Worm (Caenorhabditis elegans): ENCODE data around the gene gen-1.

Gene gen-1

ce11 chrIII:6264447-6264846 lies 16.5 kb upstream of the gen-1 start, which contains the start of gene srg-5:
Gene srg-5, minus strand, starts transcription at chrIII:6264547.
- TF ChIP-seq unc-62 (GFP tag; optimal IDR thresholded peaks at IDR 0.05), result no peak

- TF ChIP-seq unc-62 (GFP tag; optimal IDR thresholded peaks at IDR 0.05), result no peak
Observed at ce11 chrIII:6261985-6262384, 14.0 kb upstream of the gen-1 start, which contains the start of gene srg-4. Gene srg-4, minus strand, starts transcription at chrIII:6262085.

DNA sequence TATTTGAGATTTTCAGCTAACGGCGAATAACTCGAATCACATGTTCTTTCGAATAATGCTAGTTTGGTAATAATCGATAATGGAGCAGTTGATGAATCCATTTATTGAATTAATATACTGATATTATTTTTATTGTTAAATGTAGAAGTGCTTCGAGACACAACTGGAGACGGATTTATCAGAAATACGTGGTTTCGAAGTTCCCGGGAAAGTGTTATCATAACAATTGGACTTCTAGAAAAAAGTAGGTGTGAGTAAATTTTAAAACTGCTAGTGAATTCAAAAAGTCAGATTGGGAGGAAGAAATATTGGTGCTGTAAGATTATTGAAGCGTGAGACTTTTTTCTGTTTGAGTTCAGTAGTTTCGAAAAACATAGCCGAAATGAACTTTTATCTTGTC lies 12.2 kb upstream of the gen-1 start, which contains the start of gene srg-2:
Gene srg-2 (minus strand): TSS at position 101 of the 400 bp plus-strand sequence.
- no peak for TF ChIP-seq unc-62 (GFP tag; optimal IDR thresholded peaks at IDR 0.05)

DNA sequence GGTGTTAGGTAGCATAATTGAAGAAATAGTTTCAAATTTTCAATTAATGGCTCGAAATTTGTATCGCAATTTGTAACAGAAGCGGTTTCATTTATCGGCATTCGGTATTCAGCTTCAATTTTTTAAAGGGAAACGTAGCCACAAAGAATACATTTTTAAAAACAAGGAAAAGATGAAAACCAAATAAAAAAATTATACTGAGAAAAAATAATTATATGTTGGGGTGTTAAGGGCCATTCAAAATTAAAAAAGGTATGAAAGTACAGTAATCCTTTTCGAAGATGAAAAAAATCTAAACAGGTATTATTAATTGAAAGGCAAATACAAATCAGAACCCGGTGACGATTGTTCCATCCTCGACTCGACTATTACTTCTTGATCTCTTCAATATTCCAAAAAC lies 10.3 kb upstream of the gen-1 start, which contains the start of gene srg-1:
Gene srg-1 (minus strand): TSS at position 101 of the 400 bp plus-strand sequence.
- TF ChIP-seq unc-62 (GFP tag; optimal IDR thresholded peaks at IDR 0.05), result no peak

DNA sequence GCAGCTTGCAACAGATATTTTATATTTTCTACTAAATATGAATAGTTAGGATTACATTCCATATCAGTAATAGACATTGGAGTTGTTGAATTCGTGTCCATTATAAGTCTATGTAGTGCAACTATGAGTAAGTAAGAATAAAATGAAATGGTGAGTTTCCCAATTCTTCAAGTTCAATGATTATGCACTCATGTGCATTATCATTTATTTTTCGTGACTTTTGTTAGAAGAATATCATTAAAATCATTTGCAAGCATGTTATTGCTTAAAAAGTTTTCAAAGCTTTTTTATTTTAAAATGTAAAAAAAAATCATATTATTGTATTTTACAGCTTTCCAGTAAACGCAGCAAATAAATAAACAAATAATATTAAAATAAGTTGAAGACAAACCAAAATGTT lies 8.7 kb upstream of the gen-1 start, which contains the start of gene srg-9:
Gene srg-9 (minus strand): TSS at position 101 of the 400 bp plus-strand sequence.
- no peak for TF ChIP-seq unc-62 (GFP tag; optimal IDR thresholded peaks at IDR 0.05)

ce11 chrIII:6254737-6255136 lies 6.8 kb upstream of the gen-1 start, which contains the start of gene srg-8:
Gene srg-8, minus strand, starts transcription at chrIII:6254837.
- no peak for TF ChIP-seq unc-62 (GFP tag; optimal IDR thresholded peaks at IDR 0.05)

ce11 chrIII:6251511-6251910 lies 3.6 kb upstream of the gen-1 start, which contains the start of gene amdh-1:
Gene amdh-1, plus strand, starts transcription at chrIII:6251811.
- TF ChIP-seq unc-62 (GFP tag; optimal IDR thresholded peaks at IDR 0.05), result no peak

ce11 chrIII:6245728-6246127 lies 2.2 kb downstream of the gen-1 start, which contains the start of gene bcas-2:
Gene bcas-2, minus strand, starts transcription at chrIII:6245828.
- no peak for TF ChIP-seq unc-62 (GFP tag; optimal IDR thresholded peaks at IDR 0.05)

DNA sequence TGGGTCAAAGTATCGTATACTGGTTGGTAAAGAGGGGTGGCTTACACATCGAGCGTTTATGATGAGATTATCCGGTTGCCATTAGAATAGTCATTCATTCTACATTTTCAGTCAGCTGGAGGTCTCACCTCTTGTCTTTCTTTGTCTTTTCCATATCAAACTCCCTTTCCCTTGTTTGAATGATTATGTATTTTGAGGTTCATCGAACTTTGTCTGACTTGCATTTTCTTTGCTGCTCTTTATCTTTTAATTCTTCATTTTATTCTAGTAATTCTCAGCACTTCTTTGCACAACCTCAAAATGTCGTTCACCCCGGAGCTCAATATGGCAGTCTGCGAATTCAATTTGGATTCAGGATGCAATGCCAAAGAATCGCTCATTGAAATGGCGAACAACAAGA lies 7.4 kb downstream of the gen-1 start, which contains the start of gene T12A2.3:
Gene T12A2.3 (plus strand): TSS at position 301 of the 400 bp plus-strand sequence.
- no peak for TF ChIP-seq unc-62 (GFP tag; optimal IDR thresholded peaks at IDR 0.05)

DNA sequence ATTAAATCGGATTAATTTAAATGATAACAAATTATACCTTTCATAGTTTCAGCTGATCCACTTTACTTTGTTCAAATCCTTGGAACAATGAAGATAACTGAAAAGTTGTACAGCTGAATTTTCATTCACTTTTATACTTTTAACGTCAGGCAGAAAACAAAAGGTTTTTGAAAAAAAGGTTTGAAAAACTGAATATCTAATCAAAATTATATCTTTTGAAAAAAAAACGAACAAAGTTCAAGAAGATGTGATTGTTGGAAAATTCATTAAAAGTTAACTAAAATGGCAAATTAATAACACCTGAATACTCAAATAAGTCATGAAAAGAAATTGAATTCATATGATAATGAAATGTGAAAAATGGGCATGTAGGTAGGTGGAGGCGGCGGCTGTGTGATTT lies 11.3 kb downstream of the gen-1 start, which contains the start of gene T12A2.21:
Gene T12A2.21 (minus strand): TSS at position 101 of the 400 bp plus-strand sequence.
- no peak for TF ChIP-seq unc-62 (GFP tag; optimal IDR thresholded peaks at IDR 0.05)

DNA sequence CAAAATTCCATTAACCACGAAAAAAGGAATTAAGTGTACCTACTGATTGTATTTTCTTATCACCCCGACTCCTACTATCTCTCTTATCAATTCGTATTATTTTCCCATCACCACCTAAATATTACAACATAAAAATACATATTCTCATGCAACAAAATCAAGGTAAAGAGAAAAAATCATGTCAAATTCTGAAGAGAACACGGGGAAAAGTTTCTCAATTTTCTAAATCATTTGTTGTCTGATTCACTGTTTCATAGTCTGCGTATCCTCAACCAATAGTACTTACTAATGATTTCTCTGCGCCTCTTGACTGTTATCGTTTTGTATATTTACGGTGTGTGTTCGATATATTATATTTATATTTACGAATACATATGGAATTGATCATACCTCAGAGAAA lies 16.1 kb downstream of the gen-1 start:
- no peak for TF ChIP-seq unc-62 (GFP tag; optimal IDR thresholded peaks at IDR 0.05)

DNA sequence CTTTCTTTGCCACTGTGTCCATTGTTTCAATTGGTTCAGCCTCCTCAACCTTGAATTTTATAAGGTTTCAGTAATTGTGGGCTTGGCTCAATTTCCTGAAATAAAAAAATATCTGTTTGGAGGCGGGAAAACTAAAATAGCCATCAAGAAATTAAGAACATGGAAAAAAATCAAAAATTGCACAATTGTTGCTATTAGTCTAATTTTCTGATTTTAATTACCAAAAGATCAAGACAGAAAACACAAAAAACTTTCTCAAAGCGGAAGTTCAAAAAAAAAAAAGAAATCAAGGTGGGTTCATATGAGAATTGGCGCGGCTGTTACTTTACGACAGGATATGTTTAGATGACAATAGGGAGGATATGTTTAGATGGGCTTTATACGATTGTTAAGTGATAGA lies 17.1 kb downstream of the gen-1 start, which contains the start of gene esyt-2:
Gene esyt-2 (minus strand): TSS at position 101 of the 400 bp plus-strand sequence.
- TF ChIP-seq unc-62 (GFP tag; optimal IDR thresholded peaks at IDR 0.05), result no peak

ce11 chrIII:6221403-6221802 lies 26.6 kb downstream of the gen-1 start:
- no peak for TF ChIP-seq unc-62 (GFP tag; optimal IDR thresholded peaks at IDR 0.05)

DNA sequence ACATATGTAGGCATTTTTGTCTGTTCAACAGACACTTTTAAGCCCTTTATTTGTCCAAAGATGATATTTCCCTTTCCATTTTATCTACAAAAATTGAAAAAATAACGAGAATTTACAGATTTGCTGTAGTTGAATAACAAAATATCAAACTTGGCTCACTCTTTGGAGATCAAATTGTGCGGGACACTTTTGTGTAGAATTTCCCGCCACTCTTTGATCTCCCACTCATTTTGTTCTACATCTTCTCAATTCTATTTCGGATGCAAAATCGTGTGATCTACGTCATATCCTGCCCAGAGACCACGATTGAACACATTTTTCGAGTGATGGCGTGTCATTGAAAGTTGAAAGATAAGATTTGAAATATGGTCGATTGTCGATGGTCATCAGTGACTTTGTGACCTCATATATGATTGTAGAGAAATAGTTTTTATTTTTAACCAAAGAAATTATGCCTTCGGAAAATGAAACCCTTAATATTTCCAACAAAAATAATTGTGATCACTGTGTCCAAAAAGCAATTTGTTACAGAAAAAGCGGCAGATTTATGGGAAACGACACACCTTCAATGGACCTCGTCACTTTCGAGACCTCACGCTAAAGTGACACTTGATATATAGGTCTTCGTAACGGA lies 31.0 kb downstream of the gen-1 start, which contains the start of gene hot-4:
Gene hot-4 (plus strand): TSS at position 584 of the 634 bp plus-strand sequence.
- no peak for TF ChIP-seq unc-62 (GFP tag; optimal IDR thresholded peaks at IDR 0.05)

- TF ChIP-seq unc-62 (GFP tag; optimal IDR thresholded peaks at IDR 0.05), result no peak
Observed at ce11 chrIII:6215943-6216342, 32.0 kb downstream of the gen-1 start.

ce11 chrIII:6215476-6215875 lies 32.5 kb downstream of the gen-1 start, which contains the start of gene C23G10.11:
Gene C23G10.11, minus strand, starts transcription at chrIII:6215576.
- TF ChIP-seq unc-62 (GFP tag; optimal IDR thresholded peaks at IDR 0.05), result no peak

DNA sequence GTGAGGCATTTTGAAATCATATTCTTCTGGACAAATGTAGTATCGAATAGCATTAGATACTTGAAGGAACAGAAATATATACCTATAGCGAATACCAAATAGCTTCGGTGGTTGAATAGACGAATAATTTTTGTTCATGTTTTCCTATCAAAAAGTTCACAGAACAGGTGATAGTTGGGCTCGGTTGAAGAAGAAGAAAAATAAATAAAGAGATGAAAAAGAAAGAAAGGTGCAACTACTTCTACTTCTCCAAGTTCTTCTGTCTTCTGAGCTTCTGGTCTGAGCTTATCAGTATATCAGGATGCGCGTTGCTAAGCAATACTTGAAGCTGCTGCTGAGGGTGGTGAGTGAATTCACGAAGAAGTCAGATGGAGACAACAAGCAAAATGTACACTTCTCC lies 34.0 kb downstream of the gen-1 start, which contains the start of gene C23G10.10:
Gene C23G10.10 (minus strand): TSS at position 101 of the 400 bp plus-strand sequence.
- no peak for TF ChIP-seq unc-62 (GFP tag; optimal IDR thresholded peaks at IDR 0.05)
